Fruit fly (Drosophila melanogaster) whole organism, embryonic: ENCODE measurements around the gene Coq2.

ENCODE experiments used
- CG10267 ChIP-seq: fragments of 200-800 bp; sonication (Bioruptor generic); optimal IDR thresholded peaks from 2 replicates; lab custom pipeline; 2018; ENCODE audit warnings: missing biosample characterization, mild to moderate bottlenecking, missing genetic modification characterization, moderate library complexity
- CG2129 ChIP-seq: fragments of 200-800 bp; sonication (Bioruptor generic); IDR thresholded peaks from 2 replicates; pipeline ENCODE4 v1.3.6; 2022; ENCODE audit warnings: missing biosample characterization, missing genetic modification characterization; ENCODE audit not compliant: partially characterized antibody
- CG4707 ChIP-seq: fragments of 200-800 bp; sonication (Bioruptor generic); optimal IDR thresholded peaks from 2 replicates; lab custom pipeline; 2018; ENCODE audit warnings: missing biosample characterization, mild to moderate bottlenecking, missing genetic modification characterization, moderate library complexity
- CG8388 ChIP-seq: fragments of 200-800 bp; sonication (Bioruptor generic); optimal IDR thresholded peaks from 2 replicates; lab custom pipeline; 2019; ENCODE audit warnings: missing biosample characterization, mild to moderate bottlenecking, missing genetic modification characterization, moderate library complexity
- CTCF ChIP-seq: fragments of 200-800 bp; sonication (Bioruptor generic); optimal IDR thresholded peaks from 2 replicates; lab custom pipeline; 2017; ENCODE audit warnings: missing biosample characterization, mild to moderate bottlenecking, missing genetic modification characterization, moderate library complexity
- croc ChIP-seq: fragments of 200-800 bp; sonication (Bioruptor generic); conservative IDR thresholded peaks from 3 replicates; pipeline ENCODE4 v1.3.6; 2022; ENCODE audit warnings: missing biosample characterization, missing genetic modification characterization
- lov ChIP-seq, 2 experiments: fragments of 200-800 bp in 1 of 2; fragments of >200 bp in 1 of 2; sonication (Bioruptor generic) in 1 of 2; IDR thresholded peaks in 1 of 2; optimal IDR thresholded peaks in 1 of 2; 2 replicates in 1 of 2; 3 replicates in 1 of 2; pipeline versions ENCODE4 v1.3.6 to Lab custom; 2017 to 2022; ENCODE audit warnings: missing biosample characterization in 1 of 2, missing genetic modification characterization in 1 of 2
- sna ChIP-seq: fragments of 200-800 bp; sonication (Bioruptor generic); IDR thresholded peaks from 2 replicates; pipeline ENCODE4 v1.3.6; 2022; ENCODE audit warnings: missing biosample characterization, missing genetic modification characterization; ENCODE audit not compliant: partially characterized antibody
- trem ChIP-seq: fragments of 200-800 bp; optimal IDR thresholded peaks from 3 replicates; lab custom pipeline; 2019; ENCODE audit warnings: missing biosample characterization, mild to moderate bottlenecking, missing genetic modification characterization, moderate library complexity

DNA sequence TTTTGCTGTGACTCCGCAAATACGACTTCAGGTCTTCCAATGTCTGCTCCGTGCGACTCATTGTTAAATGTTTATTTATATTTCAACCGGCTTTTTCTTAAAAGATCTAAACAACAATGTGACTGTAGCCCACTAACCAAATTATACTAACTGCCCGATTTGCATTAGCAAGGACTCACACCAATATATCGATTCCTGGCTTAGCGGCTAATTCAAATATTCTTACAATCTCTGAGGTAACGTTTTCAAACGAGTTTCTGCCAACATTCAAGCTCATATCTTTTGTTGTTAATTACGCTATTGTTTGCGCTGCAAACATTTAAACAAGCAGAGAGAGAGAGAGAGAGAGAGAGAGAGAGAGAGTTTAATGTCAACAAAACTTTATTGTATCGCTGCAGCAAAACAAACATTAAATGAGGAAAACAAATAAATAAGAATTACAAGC, 7.8 kb downstream of the Coq2 start, which contains the start of gene tex:
- TF ChIP-seq CG2129 (no peak), CG4707 (GFP tag; lab: Kevin White, UChicago) (peak; percentile 71), CG10267 (tag; lab: Kevin White, UChicago) (peak; percentile 47), CTCF (GFP tag; lab: Kevin White, UChicago) (peak; percentile 19), lov (optimal IDR thresholded peaks at IDR 0.05; lab: Kevin White, UChicago) (no peak), lov (GFP tag; IDR thresholded peaks at IDR 0.05; lab: Robert Waterston, UW) (no peak), sna (0 out of 2 replicates have a peak, but pooled peaks have one; percentile 44), croc (GFP tag; lab: Robert Waterston, UW) (no peak), trem (peak; percentile 79), CG8388 (GFP tag; lab: Kevin White, UChicago) (peak; percentile 19)
